Worm (Caenorhabditis elegans) whole organism, L4/young adult: ENCODE data around the gene gstk-1.

Source experiments
- W03F9.2 ChIP-seq: fragments of 150-350 bp; optimal IDR thresholded peaks from 2 replicates; lab custom pipeline; 2014; ENCODE audit warnings: missing biosample characterization, missing genetic modification characterization
- dao-5 ChIP-seq: sonication (generic microtip); optimal IDR thresholded peaks from 2 replicates; lab custom pipeline; 2016; ENCODE audit warnings: missing genotype, missing genetic modification characterization, moderate library complexity, missing compliant biosample characterization
- him-1 ChIP-seq: sonication (generic microtip); optimal IDR thresholded peaks from 2 replicates; lab custom pipeline; 2016; ENCODE audit warnings: missing genotype, missing genetic modification reagents, missing genetic modification characterization, missing compliant biosample characterization

DNA sequence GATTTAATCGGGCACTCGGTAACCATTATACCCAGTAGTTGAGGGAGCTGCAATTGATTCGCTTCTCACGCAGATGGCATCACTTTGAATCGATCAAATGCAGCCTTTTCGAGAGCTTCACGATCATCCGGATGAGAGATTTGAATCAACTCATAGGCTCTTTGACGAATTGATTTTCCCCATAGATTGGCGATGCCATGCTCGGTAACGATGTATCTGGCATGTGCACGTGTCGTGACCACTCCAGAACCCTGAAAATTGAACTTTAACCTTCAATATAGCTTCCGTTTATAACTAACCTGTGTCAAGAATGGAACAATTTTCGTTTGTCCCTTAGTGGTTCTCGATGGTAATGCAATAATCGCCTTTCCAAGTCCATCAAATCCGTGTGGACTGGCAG, 27.7 kb downstream of the gstk-1 start:
- TF ChIP-seq him-1 (tag; lab: Kevin White, UChicago) = no peak
- no peak for TF ChIP-seq dao-5 (tag; lab: Kevin White, UChicago)
- no peak for TF ChIP-seq W03F9.2 (tag; lab: Kevin White, UChicago)
